Fruit fly (Drosophila melanogaster) whole organism, prepupa: ENCODE data around the gene CG15784.

ENCODE experiments used
- esn ChIP-seq: fragments of 200-800 bp; sonication (Bioruptor generic); optimal IDR thresholded peaks from 2 replicates; lab custom pipeline; 2016; ENCODE audit warnings: missing biosample characterization, mild to moderate bottlenecking, missing genetic modification characterization, moderate library complexity
- lz ChIP-seq: fragments of 200-800 bp; sonication (Bioruptor generic); optimal IDR thresholded peaks from 3 replicates; lab custom pipeline; 2016; ENCODE audit warnings: missing biosample characterization, missing genetic modification characterization
- pdm3 ChIP-seq: fragments of 200-800 bp; sonication (Bioruptor generic); optimal IDR thresholded peaks from 3 replicates; lab custom pipeline; 2016; ENCODE audit warnings: missing biosample characterization, missing genetic modification characterization
- salr ChIP-seq, 2 experiments: fragments of 200-800 bp; sonication (Bioruptor generic); optimal IDR thresholded peaks; 3 replicates each; lab custom pipeline; 2016 to 2018; ENCODE audit warnings: missing biosample characterization in 2 of 2, missing genetic modification characterization in 2 of 2, mild to moderate bottlenecking in 1 of 2

dm6 chrX:5417836-5418554 lies 11.4 kb upstream of the CG15784 start:
- TF ChIP-seq lz (GFP tag; lab: Kevin White, UChicago) (no peak), esn (GFP tag; lab: Kevin White, UChicago) (no peak), salr (GFP tag; optimal IDR thresholded peaks at IDR 0.05; lab: Kevin White, UChicago) (no peak), pdm3 (GFP tag; lab: Kevin White, UChicago) (no peak)
